Worm (Caenorhabditis elegans) whole organism, late embryonic: ENCODE results near the gene R07B7.2.

Experiments
- F13H6.1 ChIP-seq: sonication (generic microtip); optimal IDR thresholded peaks from 2 replicates; lab custom pipeline; 2016; ENCODE audit warnings: missing genetic modification characterization, missing compliant biosample characterization
- K02D7.2 ChIP-seq: sonication (generic microtip); optimal IDR thresholded peaks from 2 replicates; lab custom pipeline; 2017; ENCODE audit warnings: mild to moderate bottlenecking, missing genetic modification characterization, missing compliant biosample characterization
- T23F11.4 ChIP-seq: fragments of 200-800 bp; sonication (Bioruptor generic); optimal IDR thresholded peaks from 2 replicates; lab custom pipeline; 2018; ENCODE audit warnings: mild to moderate bottlenecking, missing genetic modification characterization, missing compliant biosample characterization
- Y22D7AL.16 ChIP-seq: sonication (generic microtip); optimal IDR thresholded peaks from 2 replicates; lab custom pipeline; 2016; ENCODE audit warnings: missing genetic modification characterization, missing compliant biosample characterization
- ama-1 ChIP-seq: fragments of 150-350 bp; optimal IDR thresholded peaks from 2 replicates; lab custom pipeline; 2014
- ceh-14 ChIP-seq: sonication (generic microtip); optimal IDR thresholded peaks from 2 replicates; lab custom pipeline; 2016; ENCODE audit warnings: missing genotype, missing genetic modification characterization, missing compliant biosample characterization
- ceh-18 ChIP-seq: sonication (generic microtip); optimal IDR thresholded peaks from 2 replicates; lab custom pipeline; 2016; ENCODE audit warnings: missing genetic modification characterization, missing compliant biosample characterization
- ceh-19 ChIP-seq: fragments of 200-800 bp; sonication (Bioruptor generic); optimal IDR thresholded peaks from 2 replicates; lab custom pipeline; 2018; ENCODE audit warnings: mild to moderate bottlenecking, missing genetic modification characterization, missing compliant biosample characterization
- ceh-24 ChIP-seq: sonication (generic microtip); optimal IDR thresholded peaks from 2 replicates; lab custom pipeline; 2016; ENCODE audit warnings: mild to moderate bottlenecking, missing genetic modification characterization, missing compliant biosample characterization
- ceh-30 ChIP-seq: fragments of 150-350 bp; optimal IDR thresholded peaks from 2 replicates; lab custom pipeline; 2014; ENCODE audit warnings: missing biosample characterization, missing genetic modification characterization
- ceh-34 ChIP-seq: sonication (generic microtip); optimal IDR thresholded peaks from 2 replicates; lab custom pipeline; 2016; ENCODE audit warnings: mild to moderate bottlenecking, missing genetic modification characterization, missing compliant biosample characterization
- ceh-45 ChIP-seq: fragments of 200-800 bp; sonication (Bioruptor generic); IDR thresholded peaks from 2 replicates; pipeline ENCODE4 v1.3.6; 2022; ENCODE audit warnings: missing genetic modification reagents, missing genetic modification characterization, missing compliant biosample characterization
- ceh-9 ChIP-seq: sonication (generic microtip); optimal IDR thresholded peaks from 2 replicates; lab custom pipeline; 2016; ENCODE audit warnings: mild to moderate bottlenecking, missing genetic modification characterization, inconsistent platforms, missing compliant biosample characterization
- che-1 ChIP-seq: sonication (generic microtip); optimal IDR thresholded peaks from 2 replicates; lab custom pipeline; 2016; ENCODE audit warnings: mild to moderate bottlenecking, missing genetic modification characterization, missing compliant biosample characterization
- ets-4 ChIP-seq: sonication (generic microtip); optimal IDR thresholded peaks from 2 replicates; lab custom pipeline; 2016; ENCODE audit warnings: missing genetic modification characterization, missing compliant biosample characterization
- eyg-1 ChIP-seq: sonication (generic microtip); optimal IDR thresholded peaks from 2 replicates; lab custom pipeline; 2016; ENCODE audit warnings: missing genotype, missing genetic modification characterization, missing compliant biosample characterization
- fkh-6 ChIP-seq: sonication (generic microtip); optimal IDR thresholded peaks from 2 replicates; lab custom pipeline; 2016; ENCODE audit warnings: missing genetic modification characterization, missing compliant biosample characterization
- hlh-30 ChIP-seq: sonication (generic microtip); optimal IDR thresholded peaks from 2 replicates; lab custom pipeline; 2017; ENCODE audit warnings: antibody characterized with exemption, missing genetic modification characterization, missing compliant biosample characterization; ENCODE audit not compliant: insufficient read depth
- hlh-6 ChIP-seq: sonication (generic microtip); optimal IDR thresholded peaks from 2 replicates; lab custom pipeline; 2016; ENCODE audit warnings: missing genotype, missing genetic modification characterization, missing compliant biosample characterization
- lim-6 ChIP-seq: sonication (generic microtip); optimal IDR thresholded peaks from 2 replicates; lab custom pipeline; 2016; ENCODE audit warnings: missing genetic modification characterization, missing compliant biosample characterization
- mec-3 ChIP-seq: sonication (generic microtip); optimal IDR thresholded peaks from 2 replicates; lab custom pipeline; 2016; ENCODE audit warnings: borderline replicate concordance, missing genetic modification characterization, missing compliant biosample characterization
- nfya-1 ChIP-seq: sonication (generic microtip); optimal IDR thresholded peaks from 2 replicates; lab custom pipeline; 2017; ENCODE audit warnings: missing genetic modification characterization, mild to moderate bottlenecking, missing compliant biosample characterization, antibody characterized with exemption, moderate library complexity
- nhr-11 ChIP-seq: fragments of 150-350 bp; optimal IDR thresholded peaks from 2 replicates; lab custom pipeline; 2014; ENCODE audit warnings: missing biosample characterization, missing genetic modification characterization
- odd-2 ChIP-seq: sonication (generic microtip); optimal IDR thresholded peaks from 2 replicates; lab custom pipeline; 2017; ENCODE audit warnings: antibody characterized with exemption, mild to moderate bottlenecking, missing genetic modification characterization, missing compliant biosample characterization
- pat-9 ChIP-seq: fragments of 200-800 bp; sonication (Bioruptor generic); optimal IDR thresholded peaks from 2 replicates; lab custom pipeline; 2018; ENCODE audit warnings: mild to moderate bottlenecking, missing genetic modification characterization, moderate library complexity, missing compliant biosample characterization
- pqm-1 ChIP-seq: sonication (generic microtip); optimal IDR thresholded peaks from 2 replicates; lab custom pipeline; 2016; ENCODE audit warnings: missing genetic modification characterization, missing compliant biosample characterization
- rnt-1 ChIP-seq: sonication (generic microtip); optimal IDR thresholded peaks from 2 replicates; lab custom pipeline; 2016; ENCODE audit warnings: missing genetic modification characterization, missing compliant biosample characterization
- sdc-2 ChIP-seq: sonication (generic microtip); optimal IDR thresholded peaks from 2 replicates; lab custom pipeline; 2016; ENCODE audit warnings: missing genotype, missing genetic modification characterization, missing compliant biosample characterization
- sox-4 ChIP-seq: sonication (generic microtip); optimal IDR thresholded peaks from 2 replicates; lab custom pipeline; 2017; ENCODE audit warnings: mild to moderate bottlenecking, missing genetic modification characterization, inconsistent platforms, missing compliant biosample characterization
- ttx-3 ChIP-seq: sonication (generic microtip); optimal IDR thresholded peaks from 2 replicates; lab custom pipeline; 2016; ENCODE audit warnings: missing genetic modification reagents, missing genetic modification characterization, missing compliant biosample characterization
- unc-3 ChIP-seq, 2 experiments: fragments of 200-800 bp in 1 of 2; sonication (Bioruptor generic) in 1 of 2; sonication (generic microtip) in 1 of 2; conservative IDR thresholded peaks in 1 of 2; optimal IDR thresholded peaks in 1 of 2; 2 replicates each; pipeline versions ENCODE4 v1.3.6 to Lab custom; 2016 to 2022; ENCODE audit warnings: missing compliant biosample characterization in 2 of 2, missing genetic modification characterization in 2 of 2, missing genetic modification reagents in 1 of 2
- unc-55 ChIP-seq: sonication (generic microtip); optimal IDR thresholded peaks from 2 replicates; lab custom pipeline; 2017; ENCODE audit warnings: missing biosample characterization, missing genetic modification reagents, missing genetic modification characterization

R07B7.2 gene

DNA sequence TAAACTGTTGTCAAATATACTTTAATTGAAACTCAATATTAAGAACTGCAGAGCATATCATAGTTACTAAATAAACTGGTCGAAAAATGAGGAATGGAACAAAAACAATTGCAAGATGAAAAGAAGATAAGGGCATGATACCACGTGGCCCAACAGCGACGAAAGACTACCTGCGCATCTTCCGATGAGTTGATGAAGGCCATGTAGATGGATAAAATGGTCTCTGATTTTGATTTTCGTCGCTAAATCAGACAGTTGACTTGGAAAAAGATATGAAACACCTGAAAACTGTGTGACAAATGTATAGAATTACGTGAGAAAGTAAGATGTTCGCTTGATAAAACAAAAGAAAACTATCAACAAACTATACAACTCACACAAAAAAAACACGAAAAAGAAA, 11.9 kb upstream of the R07B7.2 start:
- TF ChIP-seq ceh-14 (tag; lab: Kevin White, UChicago) (no peak), sdc-2 (no peak), ceh-19 (GFP tag; lab: Kevin White, UChicago) (no peak), nhr-11 (no peak), odd-2 (tag; lab: Kevin White, UChicago) (no peak), ceh-18 (tag; lab: Kevin White, UChicago) (no peak), T23F11.4 (GFP tag; lab: Kevin White, UChicago) (no peak), nfya-1 (tag; lab: Kevin White, UChicago) (no peak), hlh-30 (no peak), lim-6 (tag; lab: Kevin White, UChicago) (no peak), che-1 (tag; lab: Kevin White, UChicago) (no peak), ceh-9 (tag; lab: Kevin White, UChicago) (no peak), sox-4 (no peak), fkh-6 (tag; lab: Kevin White, UChicago) (no peak)

DNA sequence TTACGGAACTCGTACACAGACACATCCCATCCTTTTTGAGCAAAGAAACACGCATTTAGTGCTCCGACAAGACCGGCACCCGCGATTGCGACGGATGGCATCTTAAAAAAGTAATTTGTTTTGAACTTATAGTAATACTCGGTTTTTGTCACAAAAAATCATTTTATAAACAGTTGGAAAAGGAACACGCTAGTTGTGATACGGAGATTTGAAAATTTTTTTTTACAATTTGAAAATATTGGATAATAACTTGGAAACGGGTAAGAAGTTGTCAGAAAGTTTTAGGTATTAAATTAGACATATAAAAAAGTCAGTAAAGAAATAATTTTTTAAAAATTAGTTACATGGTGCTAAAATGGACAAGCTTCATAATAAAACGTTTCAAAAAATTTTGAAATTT, 10.9 kb upstream of the R07B7.2 start, which contains the start of gene kmo-1:
Gene kmo-1, minus strand, starts transcription at position 101 of the 400 bp plus-strand sequence.
- TF ChIP-seq ttx-3 (no peak), ceh-45 (GFP tag; lab: Robert Waterston, UW) (no peak)
- TF ChIP-seq, all 69 proteins: peak for 0

DNA sequence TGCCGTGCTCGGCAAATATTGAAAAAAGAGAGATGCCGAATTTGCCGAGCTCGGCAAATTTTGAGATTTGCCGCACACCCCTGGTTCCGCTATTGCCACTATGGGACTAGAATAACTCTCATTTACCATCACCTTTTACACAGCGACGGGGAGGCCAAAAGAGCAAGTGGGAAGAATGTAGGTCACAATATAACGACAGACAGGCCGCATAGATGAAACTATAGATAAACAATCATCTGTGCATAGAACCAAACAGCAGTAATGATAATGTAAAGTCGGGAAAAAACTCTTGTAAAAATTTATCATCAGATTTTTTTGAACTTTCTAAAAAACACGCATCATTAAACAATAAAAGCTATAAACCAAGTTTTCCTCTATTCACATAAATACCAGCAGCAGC, 8.9 kb upstream of the R07B7.2 start, which contains the start of gene kmo-2:
Gene kmo-2, minus strand, starts transcription at position 101 of the 400 bp plus-strand sequence.
- TF ChIP-seq ceh-19 (GFP tag; lab: Kevin White, UChicago) (no peak), ets-4 (no peak), hlh-30 (no peak), K02D7.2 (tag; lab: Kevin White, UChicago) (no peak), unc-3 (GFP tag; conservative IDR thresholded peaks at IDR 0.05; lab: Robert Waterston, UW) (no peak), unc-3 (tag; optimal IDR thresholded peaks at IDR 0.05; lab: Kevin White, UChicago) (no peak)
- TF ChIP-seq, all 69 proteins: peak for 0

DNA sequence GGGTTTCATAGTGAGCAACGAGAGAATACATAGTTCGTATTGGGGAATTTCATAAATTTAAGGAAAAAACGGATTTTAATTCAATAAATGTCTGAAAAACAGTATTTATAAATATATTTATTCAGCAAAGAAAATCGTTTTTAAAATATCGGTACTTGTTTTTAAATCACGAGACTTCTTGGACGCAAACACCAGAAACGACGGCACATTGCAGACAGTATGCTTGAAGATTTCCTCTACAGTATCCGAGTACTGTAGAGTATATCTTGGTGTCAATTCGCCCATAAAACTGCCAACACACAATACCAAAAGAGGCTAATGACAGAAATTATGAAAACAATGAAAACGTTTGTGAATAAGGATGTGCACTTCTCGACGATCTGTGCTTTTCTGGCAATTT, 6.3 kb upstream of the R07B7.2 start:
- TF ChIP-seq hlh-6 (tag; lab: Kevin White, UChicago) (no peak), ceh-19 (GFP tag; lab: Kevin White, UChicago) (no peak), ceh-18 (tag; lab: Kevin White, UChicago) (no peak), eyg-1 (tag; lab: Kevin White, UChicago) (no peak), hlh-30 (peak; percentile 86), mec-3 (tag; lab: Kevin White, UChicago) (no peak), ceh-30 (no peak)

DNA sequence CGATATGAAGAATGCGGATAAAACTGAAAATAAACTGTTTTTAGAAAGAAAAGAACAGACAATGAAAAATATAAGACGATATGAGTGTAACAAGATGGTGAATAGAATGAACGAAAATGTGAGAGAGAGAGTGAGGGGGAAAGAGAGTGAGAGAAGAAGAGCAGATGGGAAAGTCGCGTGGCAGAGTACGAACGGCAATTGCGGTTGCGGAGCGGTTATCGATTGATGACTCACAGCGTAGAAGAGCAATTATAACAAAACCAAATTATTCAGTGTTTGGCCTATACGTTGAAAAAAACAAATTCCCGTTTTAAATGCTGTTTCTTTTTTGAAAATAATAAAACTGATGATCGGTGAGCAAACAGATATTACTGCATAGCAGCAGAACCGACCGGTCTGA, 5.8 kb upstream of the R07B7.2 start, which contains the start of gene pqn-53:
Gene pqn-53, minus strand, starts transcription at position 23 of the 400 bp plus-strand sequence.
- TF ChIP-seq sox-4 (no peak), unc-55 (GFP tag; lab: Kevin White, UChicago) (peak; percentile 17), hlh-30 (peak; percentile 65), Y22D7AL.16 (tag; lab: Kevin White, UChicago) (no peak), F13H6.1 (no peak), ceh-34 (tag; lab: Kevin White, UChicago) (no peak), rnt-1 (tag; lab: Kevin White, UChicago) (peak; percentile 8), ceh-24 (tag; lab: Kevin White, UChicago) (no peak), pqm-1 (tag; lab: Kevin White, UChicago) (no peak), unc-3 (GFP tag; conservative IDR thresholded peaks at IDR 0.05; lab: Robert Waterston, UW) (no peak), unc-3 (tag; optimal IDR thresholded peaks at IDR 0.05; lab: Kevin White, UChicago) (no peak), pat-9 (tag; lab: Kevin White, UChicago) (no peak)
- TF ChIP-seq, all 69 proteins: peak for 3

DNA sequence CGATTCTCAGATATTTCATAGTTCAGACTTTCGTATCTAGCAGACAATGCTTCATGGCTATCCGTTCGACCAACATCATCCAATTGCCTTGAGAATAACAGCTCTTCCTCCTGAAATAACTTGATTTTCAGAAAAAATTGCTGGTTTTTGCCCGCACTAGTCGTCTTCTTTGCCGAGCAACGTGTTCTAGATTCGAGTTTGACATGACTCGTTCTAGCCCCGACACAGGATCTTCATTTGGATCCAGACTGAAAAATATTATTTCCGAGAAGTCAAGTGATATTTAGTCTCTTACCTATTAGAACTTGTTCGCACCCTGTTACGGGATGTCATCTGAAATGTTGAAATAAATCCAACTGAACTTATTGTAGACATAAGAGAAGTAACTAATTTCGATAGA, 3.5 kb upstream of the R07B7.2 start, which contains the start of gene clh-6:
Gene clh-6, minus strand, starts transcription at position 333 of the 400 bp plus-strand sequence.
- TF ChIP-seq ama-1 (lab: Kevin White, UChicago) (peak; percentile 41), lim-6 (tag; lab: Kevin White, UChicago) (no peak)
- TF ChIP-seq, all 69 proteins: peak for 1
